Fruit fly (Drosophila melanogaster) whole organism, pupa: ENCODE measurements around the gene Aven.
A peak's percentile ranks its signal among the peaks of the same experiment; 100 is the strongest.

Experiments used
- CG10348 ChIP-seq: fragments of 200-800 bp; sonication (Bioruptor generic); IDR thresholded peaks from 2 replicates; pipeline ENCODE4 v1.3.6; 2022; ENCODE audit warnings: missing biosample characterization, missing genetic modification characterization
- CG12605 ChIP-seq: fragments of 200-800 bp; sonication (Bioruptor generic); IDR thresholded peaks from 2 replicates; pipeline ENCODE4 v1.3.6; 2022; ENCODE audit warnings: missing biosample characterization, missing genetic modification characterization
- CG13204 ChIP-seq: fragments of 200-800 bp; sonication (Bioruptor generic); optimal IDR thresholded peaks from 2 replicates; lab custom pipeline; 2018; ENCODE audit warnings: missing biosample characterization, mild to moderate bottlenecking, missing genetic modification characterization, moderate library complexity
- CG14655 ChIP-seq: fragments of 200-800 bp; sonication (Bioruptor generic); optimal IDR thresholded peaks from 3 replicates; lab custom pipeline; 2017; ENCODE audit warnings: mild to moderate bottlenecking, missing biosample characterization, missing genetic modification reagents, missing genetic modification characterization
- CG15710 ChIP-seq: fragments of 200-800 bp; sonication (Bioruptor generic); optimal IDR thresholded peaks from 2 replicates; lab custom pipeline; 2018; ENCODE audit warnings: missing biosample characterization, mild to moderate bottlenecking, missing genetic modification characterization, moderate library complexity
- CG17806 ChIP-seq: fragments of 200-800 bp; sonication (Bioruptor generic); optimal IDR thresholded peaks from 2 replicates; lab custom pipeline; 2018; ENCODE audit warnings: missing biosample characterization, mild to moderate bottlenecking, missing genetic modification characterization, moderate library complexity
- CG32121 ChIP-seq: fragments of 200-800 bp; sonication (Bioruptor generic); IDR thresholded peaks from 2 replicates; pipeline ENCODE4 v1.3.6; 2022; ENCODE audit warnings: missing biosample characterization, missing genetic modification characterization
- CG4496 ChIP-seq: fragments of 200-800 bp; sonication (Bioruptor generic); IDR thresholded peaks from 3 replicates; pipeline ENCODE4 v1.3.6; 2022; ENCODE audit warnings: missing biosample characterization, missing genetic modification characterization
- CG8159 ChIP-seq: fragments of 200-800 bp; sonication (Bioruptor generic); optimal IDR thresholded peaks from 3 replicates; lab custom pipeline; 2018; ENCODE audit warnings: missing biosample characterization, mild to moderate bottlenecking, missing genetic modification characterization, moderate library complexity
- CG8301 ChIP-seq: fragments of 200-800 bp; sonication (Bioruptor generic); optimal IDR thresholded peaks from 2 replicates; lab custom pipeline; 2018; ENCODE audit warnings: missing biosample characterization, mild to moderate bottlenecking, missing genetic modification characterization
- CG9948 ChIP-seq: fragments of 200-800 bp; sonication (Bioruptor generic); optimal IDR thresholded peaks from 2 replicates; lab custom pipeline; 2018; ENCODE audit warnings: missing biosample characterization, mild to moderate bottlenecking, missing genetic modification characterization, moderate library complexity
- D1 ChIP-seq: fragments of 200-800 bp; sonication (Bioruptor generic); optimal IDR thresholded peaks from 2 replicates; lab custom pipeline; 2018; ENCODE audit warnings: missing biosample characterization, mild to moderate bottlenecking, missing genetic modification characterization, moderate library complexity
- EcR ChIP-seq: fragments of 200-800 bp; sonication (Bioruptor generic); optimal IDR thresholded peaks from 3 replicates; lab custom pipeline; 2019; ENCODE audit warnings: missing biosample characterization, missing genetic modification characterization, mild to moderate bottlenecking, moderate library complexity, missing genetic modification reagents
- Ets98B ChIP-seq: fragments of 200-800 bp; sonication (Bioruptor generic); IDR thresholded peaks from 2 replicates; pipeline ENCODE4 v1.3.6; 2022; ENCODE audit warnings: missing biosample characterization, missing genetic modification characterization
- Pif1A ChIP-seq: fragments of 200-800 bp; sonication (Bioruptor generic); optimal IDR thresholded peaks from 3 replicates; lab custom pipeline; 2016; ENCODE audit warnings: missing biosample characterization, missing genetic modification characterization
- Pif1B ChIP-seq: fragments of 200-800 bp; sonication (Bioruptor generic); optimal IDR thresholded peaks from 3 replicates; lab custom pipeline; 2016; ENCODE audit warnings: missing biosample characterization, missing genetic modification characterization
- Snoo ChIP-seq: fragments of 200-800 bp; sonication (Bioruptor generic); optimal IDR thresholded peaks from 3 replicates; lab custom pipeline; 2017; ENCODE audit warnings: missing biosample characterization, mild to moderate bottlenecking, missing genetic modification characterization, inconsistent platforms
- fd96Ca ChIP-seq: fragments of 200-800 bp; sonication (Bioruptor generic); IDR thresholded peaks from 3 replicates; pipeline ENCODE4 v1.3.6; 2022; ENCODE audit warnings: missing biosample characterization, missing genetic modification characterization
- gl ChIP-seq: fragments of 200-800 bp; sonication (Bioruptor generic); optimal IDR thresholded peaks from 2 replicates; lab custom pipeline; 2018; ENCODE audit warnings: missing biosample characterization, mild to moderate bottlenecking, missing genetic modification characterization
- rn ChIP-seq: fragments of 200-800 bp; sonication (Bioruptor generic); IDR thresholded peaks from 2 replicates; pipeline ENCODE4 v1.3.6; 2022; ENCODE audit warnings: missing biosample characterization, missing genetic modification characterization

Aven gene

dm6 chrX:12651613-12652012, 22.2 kb upstream of the Aven start:
- TF ChIP-seq EcR (GFP tag; lab: Kevin White, UChicago) (no peak), Pif1B (no peak), CG14655 (GFP tag; lab: Kevin White, UChicago) (no peak), CG4496 (GFP tag; lab: Robert Waterston, UW) (no peak), CG15710 (tag; lab: Kevin White, UChicago) (no peak), Pif1A (no peak), CG17806 (tag; lab: Kevin White, UChicago) (no peak)

dm6 chrX:12645361-12645760, 15.9 kb upstream of the Aven start:
- TF ChIP-seq rn (GFP tag; lab: Robert Waterston, UW) (no peak), Snoo (tag; lab: Kevin White, UChicago) (no peak)

- no peak for TF ChIP-seq CG13204 (GFP tag; lab: Kevin White, UChicago)
- TF ChIP-seq gl (tag; lab: Kevin White, UChicago): no peak
- no peak for TF ChIP-seq CG4496 (GFP tag; lab: Robert Waterston, UW)
- no peak for TF ChIP-seq CG8159
- no peak for TF ChIP-seq Ets98B (GFP tag; lab: Robert Waterston, UW)
- no peak for TF ChIP-seq CG10348 (GFP tag; lab: Robert Waterston, UW)
- TF ChIP-seq CG32121 (GFP tag; lab: Robert Waterston, UW): no peak
- TF ChIP-seq CG14655 (GFP tag; lab: Kevin White, UChicago): no peak
- no peak for TF ChIP-seq CG9948 (tag; lab: Kevin White, UChicago)
- TF ChIP-seq Pif1A: no peak
- TF ChIP-seq CG15710 (tag; lab: Kevin White, UChicago): no peak
- TF ChIP-seq D1 (tag; lab: Kevin White, UChicago): no peak
- TF ChIP-seq CG12605 (GFP tag; lab: Robert Waterston, UW): no peak
- TF ChIP-seq CG17806 (tag; lab: Kevin White, UChicago): no peak
These were observed 4.6 kb upstream of the Aven start for dm6 chrX:12633992-12634391.

dm6 chrX:12633204-12633603, 3.8 kb upstream of the Aven start:
- TF ChIP-seq CG17806 (tag; lab: Kevin White, UChicago): no peak
- TF ChIP-seq CG8159: no peak
- TF ChIP-seq, all 21 proteins: peak for 0

- no peak for TF ChIP-seq Ets98B (GFP tag; lab: Robert Waterston, UW)
- TF ChIP-seq CG13204 (GFP tag; lab: Kevin White, UChicago): no peak
- TF ChIP-seq Snoo (tag; lab: Kevin White, UChicago): no peak
- no peak for TF ChIP-seq CG8159
- TF ChIP-seq CG4496 (GFP tag; lab: Robert Waterston, UW): no peak
- TF ChIP-seq CG9948 (tag; lab: Kevin White, UChicago): no peak
- no peak for TF ChIP-seq CG15710 (tag; lab: Kevin White, UChicago)
- TF ChIP-seq CG32121 (GFP tag; lab: Robert Waterston, UW): no peak
- TF ChIP-seq fd96Ca: no peak
- TF ChIP-seq CG14655 (GFP tag; lab: Kevin White, UChicago): no peak
- TF ChIP-seq Pif1B: no peak
- TF ChIP-seq, all 21 proteins: peak for 0
These were observed 2.6 kb upstream of the Aven start for dm6 chrX:12632157-12632422.

- TF ChIP-seq D1 (tag; lab: Kevin White, UChicago): no peak
- TF ChIP-seq Ets98B (GFP tag; lab: Robert Waterston, UW): 0 out of 2 replicates have a peak, but pooled peaks have one; percentile 14
- TF ChIP-seq rn (GFP tag; lab: Robert Waterston, UW): no peak
- no peak for TF ChIP-seq Snoo (tag; lab: Kevin White, UChicago)
- TF ChIP-seq EcR (GFP tag; lab: Kevin White, UChicago): peak; percentile 35
- TF ChIP-seq CG14655 (GFP tag; lab: Kevin White, UChicago): no peak
- TF ChIP-seq CG15710 (tag; lab: Kevin White, UChicago): peak; percentile 23
- TF ChIP-seq, all 21 proteins: peak for 3
These were observed 2.1 kb upstream of the Aven start, which contains the start of gene Tomosyn for dm6 chrX:12631317-12632156. Gene Tomosyn, plus strand, starts transcription at chrX:12631605.

dm6 chrX:12625594-12626274, 3.7 kb downstream of the Aven start:
- TF ChIP-seq CG10348 (GFP tag; lab: Robert Waterston, UW): no peak
- no peak for TF ChIP-seq CG8301 (tag; lab: Kevin White, UChicago)
- no peak for TF ChIP-seq Ets98B (GFP tag; lab: Robert Waterston, UW)
- TF ChIP-seq CG8159: no peak
- no peak for TF ChIP-seq CG32121 (GFP tag; lab: Robert Waterston, UW)
- TF ChIP-seq Snoo (tag; lab: Kevin White, UChicago): no peak
